Worm (Caenorhabditis elegans): Measurements from ENCODE around the gene aqp-4.
A peak's percentile ranks its signal among the peaks of the same experiment; 100 is the strongest.

aqp-4 gene

ce11 chrV:9755725-9756124, 18.4 kb downstream of the aqp-4 start, which contains the start of gene F58E6.8:
Gene F58E6.8 (minus strand): TSS chrV:9755825.
- TF ChIP-seq ceh-24 (tag; optimal IDR thresholded peaks at IDR 0.05): no peak
- no peak for TF ChIP-seq ceh-30 (tag; optimal IDR thresholded peaks at IDR 0.05)
- TF ChIP-seq tbx-2 (tag; optimal IDR thresholded peaks at IDR 0.05): no peak
- no peak for TF ChIP-seq ceh-48 (tag; optimal IDR thresholded peaks at IDR 0.05)
- no peak for TF ChIP-seq mec-3 (tag; optimal IDR thresholded peaks at IDR 0.05; ENCODE audit: borderline replicate concordance)
- TF ChIP-seq npax-4 (tag; optimal IDR thresholded peaks at IDR 0.05): no peak
- TF ChIP-seq rnt-1 (tag; optimal IDR thresholded peaks at IDR 0.05): no peak
- no peak for TF ChIP-seq unc-42 (tag; optimal IDR thresholded peaks at IDR 0.05)
- TF ChIP-seq ahr-1 (tag; optimal IDR thresholded peaks at IDR 0.05): no peak
- no peak for TF ChIP-seq hlh-13 (GFP tag; optimal IDR thresholded peaks at IDR 0.05)
- no peak for TF ChIP-seq elt-4 (tag; optimal IDR thresholded peaks at IDR 0.05)
- no peak for TF ChIP-seq ceh-18 (tag; optimal IDR thresholded peaks at IDR 0.05)
- no peak for TF ChIP-seq nhr-11 (tag; optimal IDR thresholded peaks at IDR 0.05)
- no peak for TF ChIP-seq eyg-1 (tag; optimal IDR thresholded peaks at IDR 0.05)
- TF ChIP-seq ceh-22 (tag; optimal IDR thresholded peaks at IDR 0.05): no peak
- no peak for TF ChIP-seq fax-1 (tag; optimal IDR thresholded peaks at IDR 0.05)
- TF ChIP-seq che-1 (tag; optimal IDR thresholded peaks at IDR 0.05): no peak

ce11 chrV:9756242-9756641, 18.9 kb downstream of the aqp-4 start, which contains the start of gene hrg-3:
Gene hrg-3 (plus strand): TSS chrV:9756468.
- TF ChIP-seq ets-4 (tag; optimal IDR thresholded peaks at IDR 0.05): no peak
- TF ChIP-seq elt-2 (tag; optimal IDR thresholded peaks at IDR 0.05): peak; percentile 48

- TF ChIP-seq ceh-24 (tag; optimal IDR thresholded peaks at IDR 0.05) (no peak), odd-2 (tag; optimal IDR thresholded peaks at IDR 0.05) (no peak)
These were observed 20.5 kb downstream of the aqp-4 start, which contains the start of gene F58E6.11 for ce11 chrV:9757884-9758283. Gene F58E6.11 (minus strand): TSS chrV:9757984.

ce11 chrV:9758437-9758836, 21.1 kb downstream of the aqp-4 start:
- TF ChIP-seq T23F11.4 (GFP tag; optimal IDR thresholded peaks at IDR 0.05): no peak
- TF ChIP-seq pqm-1 (tag; optimal IDR thresholded peaks at IDR 0.05): no peak
- TF ChIP-seq ceh-30 (tag; optimal IDR thresholded peaks at IDR 0.05): no peak
- no peak for TF ChIP-seq lin-11 (tag; optimal IDR thresholded peaks at IDR 0.05)

ce11 chrV:9763759-9764158, 26.4 kb downstream of the aqp-4 start:
- TF ChIP-seq hlh-30 (tag; optimal IDR thresholded peaks at IDR 0.05; ENCODE audit: insufficient read depth) (no peak), ref-2 (tag; optimal IDR thresholded peaks at IDR 0.05) (no peak), fkh-6 (tag; optimal IDR thresholded peaks at IDR 0.05) (no peak), ceh-48 (tag; optimal IDR thresholded peaks at IDR 0.05) (no peak), ceh-14 (tag; optimal IDR thresholded peaks at IDR 0.05) (no peak), zip-5 (tag; optimal IDR thresholded peaks at IDR 0.05) (no peak)

- TF ChIP-seq elt-4 (tag; optimal IDR thresholded peaks at IDR 0.05): no peak
These were observed 27.2 kb downstream of the aqp-4 start for ce11 chrV:9764552-9764951.

- TF ChIP-seq pax-1 (tag; optimal IDR thresholded peaks at IDR 0.05) (no peak), ceh-31 (tag; optimal IDR thresholded peaks at IDR 0.05) (peak; percentile 15)
These were observed 28.3 kb downstream of the aqp-4 start for ce11 chrV:9765622-9766021.

- no peak for TF ChIP-seq pat-9 (tag; optimal IDR thresholded peaks at IDR 0.05)
- no peak for TF ChIP-seq che-1 (tag; optimal IDR thresholded peaks at IDR 0.05)
- no peak for TF ChIP-seq ceh-19 (GFP tag; optimal IDR thresholded peaks at IDR 0.05)
- TF ChIP-seq odd-2 (tag; optimal IDR thresholded peaks at IDR 0.05): no peak
- TF ChIP-seq unc-42 (tag; optimal IDR thresholded peaks at IDR 0.05): no peak
- no peak for TF ChIP-seq fax-1 (tag; optimal IDR thresholded peaks at IDR 0.05)
- TF ChIP-seq madf-2 (tag; optimal IDR thresholded peaks at IDR 0.05): no peak
- TF ChIP-seq T23F11.4 (GFP tag; optimal IDR thresholded peaks at IDR 0.05): no peak
- no peak for TF ChIP-seq ceh-18 (tag; optimal IDR thresholded peaks at IDR 0.05)
- no peak for TF ChIP-seq K02D7.2 (tag; optimal IDR thresholded peaks at IDR 0.05)
- no peak for TF ChIP-seq elt-4 (tag; optimal IDR thresholded peaks at IDR 0.05)
- no peak for TF ChIP-seq ceh-34 (tag; optimal IDR thresholded peaks at IDR 0.05)
- TF ChIP-seq tbx-7 (tag; optimal IDR thresholded peaks at IDR 0.05): no peak
- no peak for TF ChIP-seq mec-3 (tag; optimal IDR thresholded peaks at IDR 0.05; ENCODE audit: borderline replicate concordance)
- TF ChIP-seq ztf-16 (tag; optimal IDR thresholded peaks at IDR 0.05): no peak
- TF ChIP-seq dve-1 (tag; optimal IDR thresholded peaks at IDR 0.05): no peak
- TF ChIP-seq unc-3 (GFP tag; conservative IDR thresholded peaks at IDR 0.05): no peak
- TF ChIP-seq unc-3 (tag; optimal IDR thresholded peaks at IDR 0.05): no peak
- no peak for TF ChIP-seq ama-1 (optimal IDR thresholded peaks at IDR 0.05)
These were observed 30.6 kb downstream of the aqp-4 start for ce11 chrV:9767941-9768340.
